Worm (Caenorhabditis elegans) whole organism, young adult: ENCODE measurements around the gene snx-13.
"Not testable (repeated sequence)": the region's sequence is repeated elsewhere in the genome, so short reads cannot be mapped to it uniquely, and the experiment has no call there.

Experiments
- B0035.1 ChIP-seq: sonication (generic microtip); optimal IDR thresholded peaks from 2 replicates; lab custom pipeline; 2016; ENCODE audit warnings: missing genetic modification characterization, mild to moderate bottlenecking, missing compliant biosample characterization, missing genotype, missing genetic modification reagents
- F23B12.7 ChIP-seq: sonication (generic microtip); optimal IDR thresholded peaks from 2 replicates; lab custom pipeline; 2017; ENCODE audit warnings: missing genetic modification characterization, mild to moderate bottlenecking, missing compliant biosample characterization, antibody characterized with exemption, moderate library complexity; ENCODE audit not compliant: insufficient read depth
- T26A5.8 ChIP-seq: sonication (generic microtip); optimal IDR thresholded peaks from 2 replicates; lab custom pipeline; 2016; ENCODE audit warnings: missing genetic modification characterization, missing compliant biosample characterization
- Y56A3A.18 ChIP-seq: fragments of 200-800 bp; sonication (Bioruptor generic); IDR thresholded peaks from 2 replicates; pipeline ENCODE4 v1.3.6; 2022; ENCODE audit warnings: missing genetic modification reagents, missing genetic modification characterization, missing compliant biosample characterization
- Y79H2A.3 ChIP-seq: fragments of 200-800 bp; sonication (Bioruptor generic); conservative IDR thresholded peaks from 2 replicates; pipeline ENCODE4 v1.3.6; 2022; ENCODE audit warnings: missing genetic modification reagents, missing genetic modification characterization, missing compliant biosample characterization
- athp-1 ChIP-seq: sonication (generic microtip); optimal IDR thresholded peaks from 2 replicates; lab custom pipeline; 2017; ENCODE audit warnings: mild to moderate bottlenecking, missing genetic modification characterization, missing compliant biosample characterization
- attf-6 ChIP-seq: fragments of 200-800 bp; sonication (Bioruptor generic); IDR thresholded peaks from 2 replicates; pipeline ENCODE4 v1.3.6; 2022; ENCODE audit warnings: missing genetic modification reagents, missing genetic modification characterization, missing compliant biosample characterization
- ccch-3 ChIP-seq: fragments of 200-800 bp; sonication (Bioruptor generic); optimal IDR thresholded peaks from 2 replicates; lab custom pipeline; 2018; ENCODE audit warnings: mild to moderate bottlenecking, missing genetic modification characterization, missing compliant biosample characterization
- ceh-40 ChIP-seq: fragments of 200-800 bp; sonication (Bioruptor generic); IDR thresholded peaks from 2 replicates; pipeline ENCODE4 v1.3.6; 2022; ENCODE audit warnings: missing genetic modification characterization, missing compliant biosample characterization
- efl-1 ChIP-seq: fragments of 150-350 bp; optimal IDR thresholded peaks from 2 replicates; lab custom pipeline; 2014; ENCODE audit warnings: missing biosample characterization, missing genetic modification reagents, missing genetic modification characterization
- egl-44 ChIP-seq: fragments of 200-800 bp; sonication (Bioruptor generic); IDR thresholded peaks from 2 replicates; pipeline ENCODE4 v1.3.6; 2022; ENCODE audit warnings: missing genetic modification reagents, missing genetic modification characterization, missing compliant biosample characterization
- egrh-3 ChIP-seq: fragments of 200-800 bp; sonication (Bioruptor generic); IDR thresholded peaks from 2 replicates; pipeline ENCODE4 v1.3.6; 2022; ENCODE audit warnings: missing genetic modification reagents, missing genetic modification characterization, missing compliant biosample characterization
- him-1 ChIP-seq: sonication (generic microtip); optimal IDR thresholded peaks from 2 replicates; lab custom pipeline; 2016; ENCODE audit warnings: missing genotype, missing genetic modification reagents, missing genetic modification characterization, missing compliant biosample characterization
- hlh-12 ChIP-seq: sonication (generic microtip); optimal IDR thresholded peaks from 2 replicates; lab custom pipeline; 2016; ENCODE audit warnings: missing genetic modification characterization, missing compliant biosample characterization
- hmg-1.2 ChIP-seq: fragments of 200-800 bp; sonication (Bioruptor generic); IDR thresholded peaks from 2 replicates; pipeline ENCODE4 v1.3.6; 2022; ENCODE audit warnings: missing genetic modification reagents, missing genetic modification characterization, missing compliant biosample characterization
- hsf-1 ChIP-seq: fragments of 200-800 bp; sonication (Bioruptor generic); IDR thresholded peaks from 2 replicates; pipeline ENCODE4 v1.3.6; 2022; ENCODE audit warnings: missing genetic modification reagents, missing genetic modification characterization, missing compliant biosample characterization
- let-526 ChIP-seq: fragments of 200-800 bp; sonication (Bioruptor generic); IDR thresholded peaks from 2 replicates; pipeline ENCODE4 v1.3.6; 2022; ENCODE audit warnings: missing genetic modification reagents, missing genetic modification characterization, missing compliant biosample characterization
- let-607 ChIP-seq, 2 experiments: fragments of 200-800 bp in 1 of 2; sonication (Bioruptor generic) in 1 of 2; sonication (generic microtip) in 1 of 2; optimal IDR thresholded peaks; 2 replicates each; lab custom pipeline; 2016 to 2018; ENCODE audit warnings: mild to moderate bottlenecking in 2 of 2, missing compliant biosample characterization in 2 of 2, missing genetic modification characterization in 2 of 2, moderate library complexity in 2 of 2, missing genotype in 1 of 2
- lin-26 ChIP-seq: fragments of 200-800 bp; sonication (Bioruptor generic); IDR thresholded peaks from 2 replicates; pipeline ENCODE4 v1.3.6; 2022; ENCODE audit warnings: missing genetic modification reagents, missing genetic modification characterization, missing compliant biosample characterization
- lin-54 ChIP-seq: fragments of 200-800 bp; sonication (Bioruptor generic); optimal IDR thresholded peaks from 2 replicates; lab custom pipeline; 2018; ENCODE audit warnings: mild to moderate bottlenecking, missing genetic modification characterization, missing compliant biosample characterization
- lsl-1 ChIP-seq: fragments of 200-800 bp; sonication (Bioruptor generic); optimal IDR thresholded peaks from 2 replicates; lab custom pipeline; 2018; ENCODE audit warnings: mild to moderate bottlenecking, missing genetic modification characterization, moderate library complexity, missing compliant biosample characterization
- madf-6 ChIP-seq: fragments of 200-800 bp; sonication (Bioruptor generic); IDR thresholded peaks from 2 replicates; pipeline ENCODE4 v1.3.6; 2022; ENCODE audit warnings: missing genetic modification reagents, missing genetic modification characterization, missing compliant biosample characterization
- mcd-1 ChIP-seq: fragments of 200-800 bp; sonication (Bioruptor generic); IDR thresholded peaks from 2 replicates; pipeline ENCODE4 v1.3.6; 2022; ENCODE audit warnings: missing genetic modification reagents, missing genetic modification characterization, missing compliant biosample characterization
- nfya-1 ChIP-seq: sonication (generic microtip); optimal IDR thresholded peaks from 2 replicates; lab custom pipeline; 2017; ENCODE audit warnings: antibody characterized with exemption, missing compliant biosample characterization, missing genetic modification characterization, borderline replicate concordance; ENCODE audit not compliant: insufficient read depth
- nhr-120 ChIP-seq: fragments of 200-800 bp; sonication (Bioruptor generic); IDR thresholded peaks from 2 replicates; pipeline ENCODE4 v1.3.6; 2022; ENCODE audit warnings: missing genetic modification characterization, missing compliant biosample characterization
- nhr-179 ChIP-seq: sonication (generic microtip); optimal IDR thresholded peaks from 2 replicates; lab custom pipeline; 2016; ENCODE audit warnings: mild to moderate bottlenecking, missing genetic modification characterization, missing compliant biosample characterization
- nhr-27 ChIP-seq: fragments of 200-800 bp; sonication (Bioruptor generic); optimal IDR thresholded peaks from 2 replicates; lab custom pipeline; 2018; ENCODE audit warnings: mild to moderate bottlenecking, missing genetic modification characterization, moderate library complexity, missing compliant biosample characterization
- pbrm-1 ChIP-seq: fragments of 200-800 bp; sonication (Bioruptor generic); IDR thresholded peaks from 2 replicates; pipeline ENCODE4 v1.3.6; 2022; ENCODE audit warnings: missing genetic modification reagents, missing genetic modification characterization, missing compliant biosample characterization
- rcor-1 ChIP-seq: fragments of 200-800 bp; sonication (Bioruptor generic); IDR thresholded peaks from 2 replicates; pipeline ENCODE4 v1.3.6; 2022; ENCODE audit warnings: missing genetic modification reagents, missing genetic modification characterization, missing compliant biosample characterization
- snpc-1.3 ChIP-seq: sonication (generic microtip); optimal IDR thresholded peaks from 2 replicates; lab custom pipeline; 2017; ENCODE audit warnings: missing genetic modification characterization, mild to moderate bottlenecking, missing compliant biosample characterization, antibody characterized with exemption, moderate library complexity, missing genotype, missing genetic modification reagents; ENCODE audit not compliant: insufficient read depth
- snpc-3.4 ChIP-seq: sonication (generic microtip); optimal IDR thresholded peaks from 2 replicates; lab custom pipeline; 2017; ENCODE audit warnings: missing genetic modification characterization, mild to moderate bottlenecking, missing compliant biosample characterization, antibody characterized with exemption, moderate library complexity, missing genotype, missing genetic modification reagents
- snpc-4 ChIP-seq, 5 experiments: fragments of 150-350 bp in 1 of 5; sonication (generic microtip) in 4 of 5; optimal IDR thresholded peaks; 2 replicates each; lab custom pipeline; 2014 to 2018; ENCODE audit warnings: missing genetic modification characterization in 5 of 5, missing biosample characterization in 3 of 5, antibody characterized with exemption in 2 of 5, mild to moderate bottlenecking in 2 of 5, missing compliant biosample characterization in 2 of 5, missing genotype in 2 of 5, moderate library complexity in 2 of 5, missing genetic modification reagents in 1 of 5
- xnd-1 ChIP-seq: sonication (generic microtip); optimal IDR thresholded peaks from 2 replicates; lab custom pipeline; 2016; ENCODE audit warnings: missing genotype, missing genetic modification reagents, missing genetic modification characterization, missing compliant biosample characterization
- zfh-2 ChIP-seq: fragments of 200-800 bp; sonication (Bioruptor generic); conservative IDR thresholded peaks from 2 replicates; pipeline ENCODE4 v1.3.6; 2022; ENCODE audit warnings: missing genetic modification reagents, missing genetic modification characterization, missing compliant biosample characterization
- ztf-18 ChIP-seq: sonication (generic microtip); optimal IDR thresholded peaks from 2 replicates; lab custom pipeline; 2016; ENCODE audit warnings: missing genotype, mild to moderate bottlenecking, missing genetic modification characterization, missing compliant biosample characterization
- ztf-26 ChIP-seq: sonication (generic microtip); optimal IDR thresholded peaks from 2 replicates; lab custom pipeline; 2017; ENCODE audit warnings: missing genetic modification characterization, missing compliant biosample characterization

snx-13 gene

DNA sequence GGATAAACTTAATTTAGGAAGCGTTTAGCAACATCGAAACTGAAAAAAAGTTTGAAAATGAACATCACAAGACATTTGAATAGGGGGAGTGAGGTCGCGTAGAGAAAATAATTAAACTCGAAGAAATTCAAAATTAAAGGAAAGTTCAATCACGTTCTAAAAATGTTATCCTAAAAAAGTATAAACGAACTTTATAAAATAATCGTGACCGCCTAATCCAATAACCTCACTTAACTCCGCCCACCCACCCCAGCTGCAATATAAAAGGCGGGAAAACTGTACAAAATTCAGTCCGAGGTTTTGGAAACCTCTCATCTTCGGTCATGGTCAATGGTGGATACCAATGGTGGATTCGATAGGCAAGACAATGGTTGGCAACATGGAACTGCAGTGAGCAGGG lies 22.3 kb downstream of the snx-13 start, which contains the start of gene Y116A8C.465:
TSS of gene Y116A8C.465 (plus strand) at position 301 of the 400 bp plus-strand sequence.
- not testable (repeated sequence) for TF ChIP-seq nhr-120, ceh-40, zfh-2 (GFP tag; lab: Robert Waterston, UW)
- TF ChIP-seq, all 124 proteins: peak for 0; not testable (repeated sequence) for 124

DNA sequence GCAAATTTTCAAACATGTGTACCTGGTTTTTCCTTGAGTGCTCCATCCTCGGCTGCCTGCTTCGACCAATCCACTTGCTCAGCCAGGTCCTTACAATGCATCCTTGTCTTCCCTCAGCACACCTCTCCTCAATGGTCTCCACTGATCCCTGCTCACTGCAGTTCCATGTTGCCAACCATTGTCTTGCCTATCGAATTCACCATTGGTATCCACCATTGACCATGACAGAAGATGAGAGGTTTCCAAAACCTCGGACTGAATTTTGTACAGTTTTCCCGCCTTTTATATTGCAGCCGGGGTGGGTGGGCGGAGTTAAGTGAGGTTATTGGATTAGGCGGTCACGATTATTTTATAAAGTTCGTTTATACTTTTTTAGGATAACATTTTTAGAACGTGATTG lies 23.5 kb downstream of the snx-13 start, which contains the start of gene Y116A8C.467:
TSS of gene Y116A8C.467 (minus strand) at position 101 of the 400 bp plus-strand sequence.
- not testable (repeated sequence) for TF ChIP-seq hsf-1; madf-6; F23B12.7 (tag; lab: Kevin White, UChicago)
- TF ChIP-seq, all 124 proteins: peak for 0; not testable (repeated sequence) for 124

ce11 chrIV:17058489-17059121 lies 28.6 kb downstream of the snx-13 start:
- peak; percentile 37 for TF ChIP-seq snpc-4 (GFP tag; optimal IDR thresholded peaks at IDR 0.05; lab: Kevin White, UChicago)
- TF ChIP-seq snpc-4 (tag; optimal IDR thresholded peaks at IDR 0.05; lab: Kevin White, UChicago), result peak in 3 of 4 experiments; percentile 68 to 95 (median 85)
- peak; percentile 91 for TF ChIP-seq attf-6 (GFP tag; lab: Robert Waterston, UW)
- TF ChIP-seq pbrm-1 (GFP tag; lab: Robert Waterston, UW), result peak; percentile 58; the same call in 1 of the 2 replicates

ce11 chrIV:17058036-17058435 lies 29.2 kb downstream of the snx-13 start, which contains the start of gene Y116A8C.44:
TSS of gene Y116A8C.44 (minus strand) at chrIV:17058136.
- TF ChIP-seq him-1 (tag; lab: Kevin White, UChicago) (no peak), T26A5.8 (no peak), lin-54 (GFP tag; lab: Kevin White, UChicago) (no peak), zfh-2 (GFP tag; lab: Robert Waterston, UW) (no peak), nhr-27 (tag; lab: Kevin White, UChicago) (no peak), snpc-3.4 (tag; lab: Kevin White, UChicago) (no peak), xnd-1 (no peak), lin-26 (GFP tag; lab: Robert Waterston, UW) (no peak), nhr-179 (tag; lab: Kevin White, UChicago) (no peak), let-526 (GFP tag; lab: Robert Waterston, UW) (no peak), Y56A3A.18 (no peak), rcor-1 (GFP tag; lab: Robert Waterston, UW) (no peak), snpc-1.3 (tag; lab: Kevin White, UChicago) (no peak), athp-1 (tag; lab: Kevin White, UChicago) (no peak), ztf-26 (no peak)

- TF ChIP-seq zfh-2 (GFP tag; lab: Robert Waterston, UW) (no peak), let-607 (tag; optimal IDR thresholded peaks at IDR 0.05; lab: Kevin White, UChicago) (no peak), lsl-1 (GFP tag; lab: Kevin White, UChicago) (no peak), hlh-12 (tag; lab: Kevin White, UChicago) (no peak), egrh-3 (GFP tag; lab: Robert Waterston, UW) (no peak), nfya-1 (no peak), hmg-1.2 (GFP tag; lab: Robert Waterston, UW) (no peak), B0035.1 (tag; lab: Kevin White, UChicago) (no peak), efl-1 (GFP tag; lab: Kevin White, UChicago) (no peak), ccch-3 (GFP tag; lab: Kevin White, UChicago) (no peak), mcd-1 (no peak), ztf-18 (tag; lab: Kevin White, UChicago) (no peak), Y79H2A.3 (no peak), egl-44 (GFP tag; lab: Robert Waterston, UW) (no peak), snpc-1.3 (tag; lab: Kevin White, UChicago) (no peak)
These were observed 34.0 kb downstream of the snx-13 start, which contains the start of gene Y116A8C.23 for ce11 chrIV:17053261-17053660. TSS of gene Y116A8C.23 (plus strand) at chrIV:17053561.
